Worm (Caenorhabditis elegans) whole organism, L1 larva: ENCODE results near the gene srx-45.

Source experiments
- alr-1 ChIP-seq: fragments of 200-800 bp; sonication (Bioruptor generic); optimal IDR thresholded peaks from 2 replicates; lab custom pipeline; 2018; ENCODE audit warnings: borderline replicate concordance, mild to moderate bottlenecking, missing genetic modification characterization, missing compliant biosample characterization
- ceh-63 ChIP-seq: fragments of 200-800 bp; sonication (Bioruptor generic); optimal IDR thresholded peaks from 2 replicates; lab custom pipeline; 2018; ENCODE audit warnings: mild to moderate bottlenecking, missing genetic modification characterization, missing compliant biosample characterization
- ces-1 ChIP-seq: fragments of 150-350 bp; optimal IDR thresholded peaks from 2 replicates; lab custom pipeline; 2014; ENCODE audit warnings: missing biosample characterization, missing genetic modification reagents, missing genetic modification characterization
- elt-3 ChIP-seq, 6 experiments: fragments of 150-350 bp in 1 of 6; sonication (generic microtip); optimal IDR thresholded peaks; 2 replicates each; lab custom pipeline; 2017 to 2018; ENCODE audit warnings: missing biosample characterization in 6 of 6, missing genetic modification characterization in 6 of 6, inconsistent platforms in 1 of 6
- fos-1 ChIP-seq: fragments of 150-350 bp; optimal IDR thresholded peaks from 2 replicates; lab custom pipeline; 2014; ENCODE audit warnings: missing biosample characterization, missing genetic modification characterization
- nhr-28 ChIP-seq: fragments of 150-350 bp; optimal IDR thresholded peaks from 2 replicates; lab custom pipeline; 2014; ENCODE audit warnings: missing biosample characterization, missing genetic modification characterization
- snpc-4 ChIP-seq: fragments of 150-350 bp; optimal IDR thresholded peaks from 2 replicates; lab custom pipeline; 2014; ENCODE audit warnings: missing biosample characterization, missing genetic modification characterization
- tbx-2 ChIP-seq: sonication (generic microtip); optimal IDR thresholded peaks from 2 replicates; lab custom pipeline; 2016; ENCODE audit warnings: missing genetic modification characterization, missing compliant biosample characterization

ce11 chrIII:9270183-9270582, 36.3 kb downstream of the srx-45 start:
- TF ChIP-seq elt-3 (tag; optimal IDR thresholded peaks at IDR 0.05; lab: Kevin White, UChicago) = no peak
- TF ChIP-seq tbx-2 = no peak
- TF ChIP-seq ceh-63 = no peak
- TF ChIP-seq fos-1 (tag; lab: Kevin White, UChicago) = no peak
- TF ChIP-seq snpc-4 (tag; lab: Kevin White, UChicago) = no peak
- TF ChIP-seq alr-1 (tag; lab: Kevin White, UChicago) = no peak
- no peak for TF ChIP-seq nhr-28 (tag; lab: Kevin White, UChicago)
- TF ChIP-seq ces-1 (GFP tag; lab: Kevin White, UChicago) = no peak
